Fruit fly (Drosophila melanogaster) whole organism, prepupa: ENCODE measurements around the gene CG15740.
A peak's percentile ranks its signal among the peaks of the same experiment; 100 is the strongest.

Source experiments
- Blimp-1 ChIP-seq: fragments of 200-800 bp; sonication (Bioruptor generic); optimal IDR thresholded peaks from 3 replicates; lab custom pipeline; 2017; ENCODE audit warnings: missing biosample characterization, missing genetic modification characterization, mild to moderate bottlenecking, moderate library complexity, missing genetic modification reagents
- CG10631 ChIP-seq: fragments of 200-800 bp; sonication (Bioruptor generic); optimal IDR thresholded peaks from 2 replicates; lab custom pipeline; 2016; ENCODE audit warnings: missing biosample characterization, missing genetic modification characterization
- CG10669 ChIP-seq: fragments of 200-800 bp; sonication (Bioruptor generic); optimal IDR thresholded peaks from 3 replicates; lab custom pipeline; 2018; ENCODE audit warnings: missing biosample characterization, mild to moderate bottlenecking, missing genetic modification characterization, moderate library complexity
- CG11294 ChIP-seq: fragments of 200-800 bp; sonication (Bioruptor generic); IDR thresholded peaks from 2 replicates; pipeline ENCODE4 v1.3.6; 2022; ENCODE audit warnings: missing biosample characterization, missing genetic modification characterization
- CG11762 ChIP-seq: fragments of 200-800 bp; sonication (Bioruptor generic); optimal IDR thresholded peaks from 3 replicates; lab custom pipeline; 2016; ENCODE audit warnings: missing biosample characterization, missing genetic modification characterization; ENCODE audit not compliant: insufficient read depth
- CG11902 ChIP-seq: fragments of 200-800 bp; sonication (Bioruptor generic); optimal IDR thresholded peaks from 3 replicates; lab custom pipeline; 2016; ENCODE audit warnings: missing biosample characterization, missing genetic modification characterization
- CG15336 ChIP-seq: fragments of 200-800 bp; sonication (Bioruptor generic); IDR thresholded peaks from 2 replicates; pipeline ENCODE4 v1.3.6; 2022; ENCODE audit warnings: missing biosample characterization, missing genetic modification characterization
- CG16779 ChIP-seq: fragments of 200-800 bp; sonication (Bioruptor generic); optimal IDR thresholded peaks from 3 replicates; lab custom pipeline; 2017; ENCODE audit warnings: missing biosample characterization, mild to moderate bottlenecking, missing genetic modification characterization
- CG3032 ChIP-seq: fragments of 200-800 bp; optimal IDR thresholded peaks from 2 replicates; lab custom pipeline; 2019; ENCODE audit warnings: missing biosample characterization, mild to moderate bottlenecking, missing genetic modification characterization, moderate library complexity
- CG31627 ChIP-seq: fragments of 200-800 bp; sonication (Bioruptor generic); optimal IDR thresholded peaks from 3 replicates; lab custom pipeline; 2016; ENCODE audit warnings: missing biosample characterization, missing genetic modification characterization
- CG32006 ChIP-seq: fragments of 200-800 bp; sonication (Bioruptor generic); optimal IDR thresholded peaks from 3 replicates; lab custom pipeline; 2017; ENCODE audit warnings: missing biosample characterization, mild to moderate bottlenecking, missing genetic modification characterization
- CG34406 ChIP-seq: fragments of 200-800 bp; sonication (Bioruptor generic); optimal IDR thresholded peaks from 3 replicates; lab custom pipeline; 2016; ENCODE audit warnings: missing biosample characterization, missing genetic modification characterization
- CG3919 ChIP-seq: fragments of 200-800 bp; sonication (Bioruptor generic); optimal IDR thresholded peaks from 3 replicates; lab custom pipeline; 2016; ENCODE audit warnings: missing biosample characterization, missing genetic modification characterization
- CG4318 ChIP-seq: fragments of 200-800 bp; sonication (Bioruptor generic); optimal IDR thresholded peaks from 3 replicates; lab custom pipeline; 2017; ENCODE audit warnings: missing biosample characterization, mild to moderate bottlenecking, missing genetic modification characterization
- CG6163 ChIP-seq: fragments of 200-800 bp; sonication (Bioruptor generic); IDR thresholded peaks from 3 replicates; pipeline ENCODE4 v1.3.6; 2022; ENCODE audit warnings: missing biosample characterization, missing genetic modification characterization
- CG6276 ChIP-seq: fragments of 200-800 bp; sonication (Bioruptor generic); optimal IDR thresholded peaks from 2 replicates; lab custom pipeline; 2017; ENCODE audit warnings: missing biosample characterization, mild to moderate bottlenecking, missing genetic modification characterization
- CG6792 ChIP-seq: fragments of 200-800 bp; sonication (Bioruptor generic); optimal IDR thresholded peaks from 3 replicates; lab custom pipeline; 2016; ENCODE audit warnings: missing biosample characterization, missing genetic modification characterization
- CG6808 ChIP-seq: fragments of 200-800 bp; sonication (Bioruptor generic); optimal IDR thresholded peaks from 3 replicates; lab custom pipeline; 2017; ENCODE audit warnings: missing biosample characterization, missing genetic modification characterization, mild to moderate bottlenecking, moderate library complexity, missing genetic modification reagents
- CG8119 ChIP-seq: fragments of 200-800 bp; sonication (Bioruptor generic); IDR thresholded peaks from 3 replicates; pipeline ENCODE4 v1.3.6; 2022; ENCODE audit warnings: missing biosample characterization, missing genetic modification characterization
- CG8319 ChIP-seq: fragments of 200-800 bp; sonication (Bioruptor generic); optimal IDR thresholded peaks from 3 replicates; lab custom pipeline; 2016; ENCODE audit warnings: missing biosample characterization, missing genetic modification characterization
- CG8632 ChIP-seq: fragments of 200-800 bp; sonication (Bioruptor generic); optimal IDR thresholded peaks from 3 replicates; lab custom pipeline; 2016; ENCODE audit warnings: missing biosample characterization, missing genetic modification characterization
- CG9139 ChIP-seq: fragments of 200-800 bp; sonication (Bioruptor generic); optimal IDR thresholded peaks from 3 replicates; lab custom pipeline; 2017; ENCODE audit warnings: missing biosample characterization, mild to moderate bottlenecking, missing genetic modification characterization
- Eip75B ChIP-seq: fragments of 200-800 bp; sonication (Bioruptor generic); optimal IDR thresholded peaks from 3 replicates; lab custom pipeline; 2016; ENCODE audit warnings: missing biosample characterization, missing genetic modification characterization
- Eip78C ChIP-seq: fragments of 200-800 bp; sonication (Bioruptor generic); peaks from one replicate; lab custom pipeline; 2016; ENCODE audit warnings: missing biosample characterization, missing genetic modification characterization
- Eip93F ChIP-seq: fragments of 200-800 bp; sonication (Bioruptor generic); optimal IDR thresholded peaks from 2 replicates; lab custom pipeline; 2016; ENCODE audit warnings: missing biosample characterization, mild to moderate bottlenecking, missing genetic modification characterization
- Gug ChIP-seq: fragments of 200-800 bp; sonication (Bioruptor generic); IDR thresholded peaks from 2 replicates; pipeline ENCODE4 v1.3.6; 2022; ENCODE audit warnings: missing biosample characterization, missing genetic modification characterization
- Hr38 ChIP-seq: sonication (Bioruptor generic); optimal IDR thresholded peaks from 2 replicates; lab custom pipeline; 2016; ENCODE audit warnings: missing biosample characterization, missing genetic modification characterization
- Hr39 ChIP-seq: fragments of 200-800 bp; sonication (Bioruptor generic); optimal IDR thresholded peaks from 2 replicates; lab custom pipeline; 2016; ENCODE audit warnings: missing biosample characterization, missing genetic modification characterization
- Hr4 ChIP-seq: fragments of 200-800 bp; sonication (Bioruptor generic); optimal IDR thresholded peaks from 3 replicates; lab custom pipeline; 2016; ENCODE audit warnings: missing biosample characterization, missing genetic modification characterization
- Lpt ChIP-seq: fragments of 200-800 bp; sonication (Bioruptor generic); optimal IDR thresholded peaks from 3 replicates; lab custom pipeline; 2016; ENCODE audit warnings: missing biosample characterization, missing genetic modification characterization
- Met ChIP-seq: fragments of 200-800 bp; sonication (Bioruptor generic); optimal IDR thresholded peaks from 3 replicates; lab custom pipeline; 2016; ENCODE audit warnings: missing biosample characterization, missing genetic modification characterization
- OdsH ChIP-seq: fragments of 200-800 bp; sonication (Bioruptor generic); optimal IDR thresholded peaks from 3 replicates; lab custom pipeline; 2016; ENCODE audit warnings: missing biosample characterization, missing genetic modification characterization
- Smox ChIP-seq: fragments of 200-800 bp; sonication (Bioruptor generic); optimal IDR thresholded peaks from 3 replicates; lab custom pipeline; 2016; ENCODE audit warnings: missing biosample characterization, missing genetic modification characterization
- Sox14 ChIP-seq: fragments of 200-800 bp; sonication (Bioruptor generic); optimal IDR thresholded peaks from 3 replicates; lab custom pipeline; 2016; ENCODE audit warnings: missing biosample characterization, missing genetic modification characterization
- Sox15 ChIP-seq: fragments of 200-800 bp; sonication (Bioruptor generic); optimal IDR thresholded peaks from 3 replicates; lab custom pipeline; 2016; ENCODE audit warnings: missing biosample characterization, missing genetic modification characterization
- acj6 ChIP-seq: fragments of 200-800 bp; sonication (Bioruptor generic); optimal IDR thresholded peaks from 3 replicates; lab custom pipeline; 2016; ENCODE audit warnings: missing biosample characterization, missing genetic modification characterization
- cyc ChIP-seq: fragments of 200-800 bp; sonication (Bioruptor generic); optimal IDR thresholded peaks from 3 replicates; lab custom pipeline; 2016; ENCODE audit warnings: missing biosample characterization, missing genetic modification characterization
- dac ChIP-seq: fragments of 200-800 bp; sonication (Bioruptor generic); optimal IDR thresholded peaks from 2 replicates; lab custom pipeline; 2017; ENCODE audit warnings: missing biosample characterization, mild to moderate bottlenecking, missing genetic modification characterization
- dsx ChIP-seq: fragments of 200-800 bp; optimal IDR thresholded peaks from 3 replicates; lab custom pipeline; 2019; ENCODE audit warnings: missing biosample characterization, mild to moderate bottlenecking, missing genetic modification characterization, moderate library complexity; ENCODE audit not compliant: poor library complexity, severe bottlenecking
- eg ChIP-seq: fragments of 200-800 bp; sonication (Bioruptor generic); IDR thresholded peaks from 3 replicates; pipeline ENCODE4 v1.3.6; 2022; ENCODE audit warnings: missing biosample characterization, missing genetic modification characterization
- fd59A ChIP-seq: fragments of 200-800 bp; sonication (Bioruptor generic); optimal IDR thresholded peaks from 2 replicates; lab custom pipeline; 2017; ENCODE audit warnings: missing biosample characterization, mild to moderate bottlenecking, missing genetic modification characterization, missing genetic modification reagents
- fd85E ChIP-seq: fragments of 200-800 bp; sonication (Bioruptor generic); optimal IDR thresholded peaks from 3 replicates; lab custom pipeline; 2016; ENCODE audit warnings: missing biosample characterization, missing genetic modification characterization
- fkh ChIP-seq: fragments of 200-800 bp; sonication (Bioruptor generic); optimal IDR thresholded peaks from 3 replicates; lab custom pipeline; 2017; ENCODE audit warnings: missing biosample characterization, mild to moderate bottlenecking, missing genetic modification characterization, moderate library complexity
- net ChIP-seq: fragments of 200-800 bp; sonication (Bioruptor generic); optimal IDR thresholded peaks from 3 replicates; lab custom pipeline; 2016; ENCODE audit warnings: missing biosample characterization, missing genetic modification characterization
- pdm3 ChIP-seq: fragments of 200-800 bp; sonication (Bioruptor generic); optimal IDR thresholded peaks from 3 replicates; lab custom pipeline; 2016; ENCODE audit warnings: missing biosample characterization, missing genetic modification characterization
- salr ChIP-seq, 2 experiments: fragments of 200-800 bp; sonication (Bioruptor generic); optimal IDR thresholded peaks; 3 replicates each; lab custom pipeline; 2016 to 2018; ENCODE audit warnings: missing biosample characterization in 2 of 2, missing genetic modification characterization in 2 of 2, mild to moderate bottlenecking in 1 of 2
- spab ChIP-seq: fragments of 200-800 bp; sonication (Bioruptor generic); optimal IDR thresholded peaks from 2 replicates; lab custom pipeline; 2017; ENCODE audit warnings: missing biosample characterization, mild to moderate bottlenecking, missing genetic modification characterization, missing genetic modification reagents
- svp ChIP-seq: fragments of 200-800 bp; sonication (Bioruptor generic); peaks from one replicate; lab custom pipeline; 2016; ENCODE audit warnings: missing biosample characterization, missing genetic modification characterization
- topi ChIP-seq: fragments of 200-800 bp; sonication (Bioruptor generic); optimal IDR thresholded peaks from 3 replicates; lab custom pipeline; 2016; ENCODE audit warnings: missing biosample characterization, missing genetic modification characterization
- vri ChIP-seq: fragments of 200-800 bp; sonication (Bioruptor generic); optimal IDR thresholded peaks from 3 replicates; lab custom pipeline; 2016; ENCODE audit warnings: missing biosample characterization, mild to moderate bottlenecking, missing genetic modification characterization

Gene CG15740

dm6 chrX:11857522-11858438 lies 11.9 kb upstream of the CG15740 start:
- TF ChIP-seq CG8632 (GFP tag; lab: Kevin White, UChicago) (peak; percentile 89), Hr4 (GFP tag; lab: Kevin White, UChicago) (peak; percentile 96), Gug (GFP tag; lab: Robert Waterston, UW) (peak; percentile 95), CG4318 (GFP tag; lab: Kevin White, UChicago) (peak; percentile 94), fd59A (peak; percentile 90), Eip75B (GFP tag; lab: Kevin White, UChicago) (peak; percentile 94), CG6163 (GFP tag; lab: Robert Waterston, UW) (peak; percentile 98), CG34406 (GFP tag; lab: Kevin White, UChicago) (peak; percentile 90), CG10669 (GFP tag; lab: Kevin White, UChicago) (peak; percentile 89), topi (GFP tag; lab: Kevin White, UChicago) (peak; percentile 87), acj6 (GFP tag; lab: Kevin White, UChicago) (peak; percentile 93), CG3032 (peak; percentile 95), net (GFP tag; lab: Kevin White, UChicago) (peak; percentile 95), svp (GFP tag; lab: Kevin White, UChicago) (peak; percentile 88), salr (GFP tag; optimal IDR thresholded peaks at IDR 0.05; lab: Kevin White, UChicago) (peak; percentile 80 to 82), vri (peak; percentile 80), cyc (GFP tag; lab: Kevin White, UChicago) (peak; percentile 81), pdm3 (peak; percentile 93), CG11762 (peak; percentile 88), CG6808 (GFP tag; lab: Kevin White, UChicago) (peak; percentile 93), Met (GFP tag; lab: Kevin White, UChicago) (peak; percentile 82), eg (peak; percentile 98), Hr39 (GFP tag; lab: Kevin White, UChicago) (peak; percentile 79), Blimp-1 (peak; percentile 51), Sox14 (peak; percentile 92), CG15336 (GFP tag; lab: Robert Waterston, UW) (peak; percentile 97), CG9139 (GFP tag; lab: Kevin White, UChicago) (peak; percentile 86), Lpt (peak; percentile 93), Eip78C (peak; percentile 99), spab (GFP tag; lab: Kevin White, UChicago) (peak; percentile 85), CG31627 (GFP tag; lab: Kevin White, UChicago) (peak; percentile 81), fkh (GFP tag; lab: Kevin White, UChicago) (peak; percentile 2), Smox (GFP tag; lab: Kevin White, UChicago) (peak; percentile 75), CG16779 (tag; lab: Kevin White, UChicago) (peak; percentile 89), CG6792 (GFP tag; lab: Kevin White, UChicago) (peak; percentile 88), dac (GFP tag; lab: Kevin White, UChicago) (peak; percentile 91), Sox15 (peak; percentile 83), CG8319 (GFP tag; lab: Kevin White, UChicago) (peak; percentile 78), CG11902 (GFP tag; lab: Kevin White, UChicago) (peak; percentile 77), CG8119 (GFP tag; lab: Robert Waterston, UW) (peak; percentile 96), CG6276 (GFP tag; lab: Kevin White, UChicago) (peak; percentile 93), OdsH (GFP tag; lab: Kevin White, UChicago) (peak; percentile 93), CG10631 (peak; percentile 87), dsx (GFP tag; lab: Kevin White, UChicago) (peak; percentile 95), CG32006 (GFP tag; lab: Kevin White, UChicago) (peak; percentile 95), fd85E (peak; percentile 67), CG11294 (GFP tag; lab: Robert Waterston, UW) (peak; percentile 93), CG3919 (GFP tag; lab: Kevin White, UChicago) (peak; percentile 93), Hr38 (GFP tag; lab: Kevin White, UChicago) (no peak), Eip93F (peak; percentile 0)
